Worm (Caenorhabditis elegans): Measurements from ENCODE around the gene C07D8.6.

Gene C07D8.6

DNA sequence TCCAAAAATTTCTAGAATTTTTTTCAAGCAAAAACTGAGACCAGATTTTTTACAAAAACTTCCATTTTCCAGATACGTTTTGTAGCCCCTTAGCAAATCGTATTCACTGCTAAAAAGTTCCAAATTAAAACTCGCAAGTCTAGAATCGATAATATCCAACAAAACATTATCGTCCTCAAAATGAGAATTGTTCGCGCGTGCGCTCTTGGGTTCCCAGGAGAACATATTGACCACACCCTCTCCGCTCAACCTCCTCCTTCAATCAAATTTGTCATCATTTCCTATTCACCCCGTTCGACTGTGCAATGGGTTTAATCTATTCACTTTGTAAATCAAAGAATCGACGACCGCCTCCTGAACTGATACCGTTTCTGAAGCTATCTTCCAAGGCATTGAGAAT is 29.4 kb upstream of the C07D8.6 start:
- TF ChIP-seq fos-1 (tag; optimal IDR thresholded peaks at IDR 0.05) (no peak), ZK546.5 (tag; optimal IDR thresholded peaks at IDR 0.05) (no peak), sem-4 (tag; optimal IDR thresholded peaks at IDR 0.05) (no peak), aly-2 (tag; optimal IDR thresholded peaks at IDR 0.05) (no peak), elt-3 (tag; optimal IDR thresholded peaks at IDR 0.05) (no peak), skn-1 (tag; optimal IDR thresholded peaks at IDR 0.05) (no peak), dmd-4 (tag; optimal IDR thresholded peaks at IDR 0.05) (no peak), nhr-21 (tag; optimal IDR thresholded peaks at IDR 0.05) (no peak), unc-39 (tag; optimal IDR thresholded peaks at IDR 0.05) (no peak), nhr-10 (tag; optimal IDR thresholded peaks at IDR 0.05) (no peak), nhr-12 (tag; optimal IDR thresholded peaks at IDR 0.05) (no peak), ztf-11 (tag; optimal IDR thresholded peaks at IDR 0.05) (no peak), sma-9 (GFP tag; optimal IDR thresholded peaks at IDR 0.05) (no peak), sma-9 (tag; optimal IDR thresholded peaks at IDR 0.05) (no peak), nhr-11 (tag; optimal IDR thresholded peaks at IDR 0.05) (no peak), alr-1 (tag; optimal IDR thresholded peaks at IDR 0.05) (no peak), elt-1 (tag; optimal IDR thresholded peaks at IDR 0.05) (no peak), ztf-1 (GFP tag; conservative IDR thresholded peaks at IDR 0.05) (no peak), egl-27 (tag; optimal IDR thresholded peaks at IDR 0.05) (no peak), nhr-237 (tag; optimal IDR thresholded peaks at IDR 0.05) (no peak), ceh-16 (tag; optimal IDR thresholded peaks at IDR 0.05) (no peak)

DNA sequence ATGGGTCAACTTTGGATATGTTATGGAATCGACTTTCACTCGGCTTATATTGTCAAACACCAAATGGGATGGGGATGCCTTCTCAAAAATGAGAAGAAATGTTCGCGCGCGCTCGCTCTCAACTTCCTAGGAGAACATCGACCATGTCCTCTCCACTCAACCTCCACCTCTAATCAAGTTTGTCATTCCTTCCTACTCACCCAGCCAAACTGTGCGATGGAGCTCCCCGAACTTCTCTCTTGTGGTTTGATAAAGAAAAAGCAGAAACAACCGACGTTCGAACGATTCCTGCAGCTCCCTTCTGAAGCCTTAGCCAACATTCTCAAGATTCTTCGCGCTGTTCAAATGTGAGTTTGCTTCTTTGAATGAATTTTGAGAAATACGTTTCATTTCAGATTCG is 28.1 kb upstream of the C07D8.6 start:
- TF ChIP-seq ceh-16 (tag; optimal IDR thresholded peaks at IDR 0.05) (no peak), lsy-2 (tag; optimal IDR thresholded peaks at IDR 0.05) (no peak), nhr-237 (tag; optimal IDR thresholded peaks at IDR 0.05) (no peak), nhr-25 (tag; optimal IDR thresholded peaks at IDR 0.05) (no peak), Y55F3AM.14 (GFP tag; optimal IDR thresholded peaks at IDR 0.05) (no peak), unc-62 (GFP tag; optimal IDR thresholded peaks at IDR 0.05) (no peak), lin-11 (tag; optimal IDR thresholded peaks at IDR 0.05) (no peak), aly-2 (tag; optimal IDR thresholded peaks at IDR 0.05) (no peak), mbf-1 (tag; optimal IDR thresholded peaks at IDR 0.05) (no peak), snpc-4 (tag; optimal IDR thresholded peaks at IDR 0.05) (no peak), unc-55 (GFP tag; optimal IDR thresholded peaks at IDR 0.05) (no peak), mab-5 (tag; optimal IDR thresholded peaks at IDR 0.05) (no peak)

DNA sequence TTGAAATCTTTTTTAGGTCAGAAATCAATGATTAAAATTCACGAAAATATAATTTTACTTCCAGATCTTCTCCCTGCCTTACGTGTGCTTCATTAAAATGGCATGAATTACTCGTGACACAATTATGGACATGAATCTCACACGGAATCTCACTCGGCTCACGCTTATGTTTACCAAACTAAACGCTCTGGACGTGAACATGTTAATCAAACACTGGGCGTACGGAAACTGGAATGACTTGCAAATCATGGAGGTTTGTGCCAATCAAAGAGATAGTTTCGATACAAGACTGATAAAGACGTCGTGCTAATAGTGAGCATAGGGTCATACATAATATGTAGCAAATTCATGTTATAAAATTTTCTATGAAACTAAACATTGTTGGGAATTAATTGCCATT is 26.7 kb upstream of the C07D8.6 start:
- TF ChIP-seq nhr-25 (tag; optimal IDR thresholded peaks at IDR 0.05) (no peak), fos-1 (tag; optimal IDR thresholded peaks at IDR 0.05) (peak; percentile 34), crh-2 (tag; optimal IDR thresholded peaks at IDR 0.05) (peak; percentile 29)

DNA sequence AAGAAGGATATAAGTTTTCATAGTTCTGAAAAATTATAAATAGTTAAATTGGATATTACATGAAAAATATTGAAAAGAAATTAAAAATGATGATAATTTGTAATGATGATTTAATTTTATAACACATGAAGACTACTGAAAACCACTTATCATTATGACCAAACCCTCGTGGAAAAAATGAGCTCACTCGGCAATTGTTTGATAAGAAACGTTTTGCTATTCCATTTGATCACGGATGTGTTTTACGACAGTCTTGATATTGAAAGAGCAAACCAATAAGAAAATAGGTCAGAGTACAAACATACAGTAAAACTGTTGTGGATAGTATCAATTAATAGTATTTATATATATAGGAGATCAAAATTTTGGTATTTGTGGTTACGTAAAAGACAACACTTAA is 26.0 kb upstream of the C07D8.6 start, which contains the start of gene spp-3:
Gene spp-3, minus strand, starts transcription at position 25 of the 400 bp plus-strand sequence.
- TF ChIP-seq aly-2 (tag; optimal IDR thresholded peaks at IDR 0.05): no peak
- no peak for TF ChIP-seq unc-55 (GFP tag; optimal IDR thresholded peaks at IDR 0.05)
- no peak for TF ChIP-seq nhr-77 (tag; optimal IDR thresholded peaks at IDR 0.05)
- TF ChIP-seq egl-27 (tag; optimal IDR thresholded peaks at IDR 0.05): no peak
- TF ChIP-seq unc-62 (GFP tag; optimal IDR thresholded peaks at IDR 0.05): no peak
- peak; percentile 89 for TF ChIP-seq skn-1 (tag; optimal IDR thresholded peaks at IDR 0.05)
- TF ChIP-seq alr-1 (tag; optimal IDR thresholded peaks at IDR 0.05): no peak
- TF ChIP-seq ztf-1 (GFP tag; conservative IDR thresholded peaks at IDR 0.05): no peak
- TF ChIP-seq nhr-237 (tag; optimal IDR thresholded peaks at IDR 0.05): no peak
- TF ChIP-seq lsy-2 (tag; optimal IDR thresholded peaks at IDR 0.05): peak in 1 of 2 experiments; percentile 18
- no peak for TF ChIP-seq nhr-129 (tag; optimal IDR thresholded peaks at IDR 0.05)
- no peak for TF ChIP-seq nhr-12 (tag; optimal IDR thresholded peaks at IDR 0.05)
- TF ChIP-seq elt-1 (tag; optimal IDR thresholded peaks at IDR 0.05): no peak
- TF ChIP-seq mdl-1 (tag; optimal IDR thresholded peaks at IDR 0.05): peak in 1 of 2 experiments; percentile 3
- no peak for TF ChIP-seq nhr-21 (tag; optimal IDR thresholded peaks at IDR 0.05)
- peak; percentile 57 for TF ChIP-seq gmeb-1 (tag; optimal IDR thresholded peaks at IDR 0.05)
- TF ChIP-seq crh-2 (tag; optimal IDR thresholded peaks at IDR 0.05): peak; percentile 43
- no peak for TF ChIP-seq ZK546.5 (tag; optimal IDR thresholded peaks at IDR 0.05)
- no peak for TF ChIP-seq dmd-4 (tag; optimal IDR thresholded peaks at IDR 0.05)
- TF ChIP-seq lin-13 (GFP tag; optimal IDR thresholded peaks at IDR 0.05): no peak
- no peak for TF ChIP-seq nhr-25 (tag; optimal IDR thresholded peaks at IDR 0.05)
- no peak for TF ChIP-seq snpc-4 (tag; optimal IDR thresholded peaks at IDR 0.05)
- TF ChIP-seq unc-39 (tag; optimal IDR thresholded peaks at IDR 0.05): no peak
- no peak for TF ChIP-seq ztf-11 (tag; optimal IDR thresholded peaks at IDR 0.05)
- peak; percentile 38 for TF ChIP-seq F13H6.1 (tag; optimal IDR thresholded peaks at IDR 0.05)
- TF ChIP-seq zag-1 (tag; optimal IDR thresholded peaks at IDR 0.05): no peak
- peak; percentile 95 for TF ChIP-seq fos-1 (tag; optimal IDR thresholded peaks at IDR 0.05)
- no peak for TF ChIP-seq nhr-10 (tag; optimal IDR thresholded peaks at IDR 0.05)
- TF ChIP-seq R02D3.7 (tag; optimal IDR thresholded peaks at IDR 0.05): no peak
- TF ChIP-seq lin-39 (tag; optimal IDR thresholded peaks at IDR 0.05): no peak
- TF ChIP-seq sma-9 (GFP tag; optimal IDR thresholded peaks at IDR 0.05): peak; percentile 64
- TF ChIP-seq sma-9 (tag; optimal IDR thresholded peaks at IDR 0.05): no peak
- TF ChIP-seq sem-4 (tag; optimal IDR thresholded peaks at IDR 0.05): no peak
- no peak for TF ChIP-seq elt-3 (tag; optimal IDR thresholded peaks at IDR 0.05)
- no peak for TF ChIP-seq ama-1 (optimal IDR thresholded peaks at IDR 0.05)
- TF ChIP-seq Y55F3AM.14 (GFP tag; optimal IDR thresholded peaks at IDR 0.05): no peak
- TF ChIP-seq sma-3 (GFP tag; optimal IDR thresholded peaks at IDR 0.05): peak; percentile 7
- no peak for TF ChIP-seq peb-1 (tag; optimal IDR thresholded peaks at IDR 0.05)
- no peak for TF ChIP-seq ceh-16 (tag; optimal IDR thresholded peaks at IDR 0.05)
- TF ChIP-seq nhr-23 (tag; optimal IDR thresholded peaks at IDR 0.05): no peak
- TF ChIP-seq blmp-1 (tag; optimal IDR thresholded peaks at IDR 0.05; ENCODE audit: insufficient read depth): no peak
